Fruit fly (Drosophila melanogaster): ENCODE measurements around the gene eRF3.

The eRF3 gene

dm6 chr2L:12435976-12436771, 1.9 kb downstream of the eRF3 start (continued):
- no peak for TF ChIP-seq CG12299 (tag; optimal IDR thresholded peaks at IDR 0.05)
- no peak for TF ChIP-seq Gug (GFP tag; IDR thresholded peaks at IDR 0.05)
- TF ChIP-seq Myb (GFP tag; optimal IDR thresholded peaks at IDR 0.05) = no peak
- no peak for TF ChIP-seq cad (GFP tag; optimal IDR thresholded peaks at IDR 0.05)
- no peak for TF ChIP-seq CoRest (tag; optimal IDR thresholded peaks at IDR 0.05)
- TF ChIP-seq CG18011 (GFP tag; optimal IDR thresholded peaks at IDR 0.05) = no peak
- no peak for TF ChIP-seq CHES-1-like (GFP tag; optimal IDR thresholded peaks at IDR 0.05)
- no peak for TF ChIP-seq ash1 (GFP tag; optimal IDR thresholded peaks at IDR 0.05)
- TF ChIP-seq CG32772 (GFP tag; IDR thresholded peaks at IDR 0.05) = no peak
- peak; percentile 53; the same call in 1 of the 3 replicates for TF ChIP-seq CG11456 (GFP tag; IDR thresholded peaks at IDR 0.05)
- peak; percentile 15; the same call in 1 of the 2 replicates for TF ChIP-seq CG9932 (GFP tag; IDR thresholded peaks at IDR 0.05)
- no peak for TF ChIP-seq Scr (GFP tag; IDR thresholded peaks at IDR 0.05; ENCODE audit: partially characterized antibody)
- no peak for TF ChIP-seq disco-r (GFP tag; optimal IDR thresholded peaks at IDR 0.05)
- no peak for TF ChIP-seq ewg (GFP tag; optimal IDR thresholded peaks at IDR 0.05)
- TF ChIP-seq al (GFP tag; IDR thresholded peaks at IDR 0.05) = no peak
- no peak for TF ChIP-seq CG8089 (GFP tag; optimal IDR thresholded peaks at IDR 0.05)
- no peak for TF ChIP-seq kah (GFP tag; optimal IDR thresholded peaks at IDR 0.05)
- peak; percentile 17 for TF ChIP-seq NfI (GFP tag; optimal IDR thresholded peaks at IDR 0.05)
- TF ChIP-seq grn (GFP tag; optimal IDR thresholded peaks at IDR 0.05) = no peak
- TF ChIP-seq D19B (GFP tag; optimal IDR thresholded peaks at IDR 0.05) = no peak
- no peak for TF ChIP-seq CkIIα-i1 (GFP tag; IDR thresholded peaks at IDR 0.05)
- no peak for TF ChIP-seq Chrac-16 (GFP tag; optimal IDR thresholded peaks at IDR 0.05)
- TF ChIP-seq hb (GFP tag; IDR thresholded peaks at IDR 0.05; ENCODE audit: partially characterized antibody) = no peak
- no peak for TF ChIP-seq pan (optimal IDR thresholded peaks at IDR 0.05)
- TF ChIP-seq pan (GFP tag; optimal IDR thresholded peaks at IDR 0.05 in 1 of 2, IDR thresholded peaks at IDR 0.05 in 1 of 2) = no peak
- peak; percentile 30 for TF ChIP-seq CG12391 (tag; optimal IDR thresholded peaks at IDR 0.05)
- no peak for TF ChIP-seq ara (GFP tag; IDR thresholded peaks at IDR 0.05)
- no peak for TF ChIP-seq CG16815 (GFP tag; optimal IDR thresholded peaks at IDR 0.05)
- TF ChIP-seq Xrp1 (GFP tag; IDR thresholded peaks at IDR 0.05) = no peak
- no peak for TF ChIP-seq slbo (GFP tag; IDR thresholded peaks at IDR 0.05)
- TF ChIP-seq psq (GFP tag; optimal IDR thresholded peaks at IDR 0.05) = peak; percentile 99
- no peak for TF ChIP-seq mam (GFP tag; optimal IDR thresholded peaks at IDR 0.05)
- TF ChIP-seq CG17385 (GFP tag; optimal IDR thresholded peaks at IDR 0.05) = peak; percentile 20
- peak; percentile 2 for TF ChIP-seq Meics (GFP tag; optimal IDR thresholded peaks at IDR 0.05)
- TF ChIP-seq CG1024 (GFP tag; IDR thresholded peaks at IDR 0.05) = no peak
- no peak for TF ChIP-seq CG6683 (GFP tag; optimal IDR thresholded peaks at IDR 0.05)
- TF ChIP-seq repo (GFP tag; optimal IDR thresholded peaks at IDR 0.05) = no peak
- no peak for TF ChIP-seq Mad (GFP tag; optimal IDR thresholded peaks at IDR 0.05)
- peak; percentile 10 for TF ChIP-seq stwl (tag; optimal IDR thresholded peaks at IDR 0.05)
- peak; percentile 21 for TF ChIP-seq Nf-YC (tag; optimal IDR thresholded peaks at IDR 0.05)
- TF ChIP-seq zfh2 (GFP tag; optimal IDR thresholded peaks at IDR 0.05) = peak; percentile 5
- TF ChIP-seq Ets97D (GFP tag; optimal IDR thresholded peaks at IDR 0.05) = no peak
- TF ChIP-seq lilli (GFP tag; optimal IDR thresholded peaks at IDR 0.05) = peak; percentile 1
- no peak for TF ChIP-seq CG3163 (GFP tag; optimal IDR thresholded peaks at IDR 0.05)
- peak; percentile 55 for TF ChIP-seq MESR4 (GFP tag; optimal IDR thresholded peaks at IDR 0.05)
- TF ChIP-seq crp (GFP tag; optimal IDR thresholded peaks at IDR 0.05) = peak; percentile 38 to 92
- TF ChIP-seq Dip2 (GFP tag; IDR thresholded peaks at IDR 0.05) = no peak
- peak; percentile 37 for TF ChIP-seq HLHmδ (GFP tag; optimal IDR thresholded peaks at IDR 0.05)
- TF ChIP-seq Six4 (GFP tag; optimal IDR thresholded peaks at IDR 0.05) = no peak
- TF ChIP-seq sd (tag; optimal IDR thresholded peaks at IDR 0.05) = peak; percentile 22

All from whole organism, embryonic.